Worm (Caenorhabditis elegans): ENCODE results near the gene moc-6.

DNA sequence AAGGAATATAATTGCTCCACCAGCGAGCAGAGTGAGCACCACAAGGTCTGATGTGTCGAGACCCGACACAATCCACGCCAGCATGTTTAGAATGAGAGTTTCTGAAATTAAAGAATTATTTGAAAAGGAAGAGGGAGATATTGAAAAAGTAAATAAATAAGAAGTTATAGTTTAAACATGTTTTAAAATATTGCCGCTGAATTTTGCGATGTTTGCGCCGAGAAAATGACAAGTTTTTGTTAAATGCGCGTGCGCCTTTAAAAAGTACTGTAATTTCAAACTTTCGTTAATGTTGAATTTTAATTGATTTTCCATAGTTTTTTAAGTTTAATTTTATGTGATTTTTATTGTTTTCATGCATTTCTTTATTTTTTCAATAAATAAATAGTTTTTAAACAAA is 3.8 kb downstream of the moc-6 start, which contains the start of gene emb-8:
- TF ChIP-seq xnd-1 (tag; optimal IDR thresholded peaks at IDR 0.05) (no peak), cebp-2 (GFP tag; IDR thresholded peaks at IDR 0.05) (no peak), B0019.2 (GFP tag; conservative IDR thresholded peaks at IDR 0.05) (no peak), ZK185.1 (tag; optimal IDR thresholded peaks at IDR 0.05; ENCODE audit: poor library complexity, severe bottlenecking) (no peak)
